Fruit fly (Drosophila melanogaster) whole organism, embryonic: ENCODE data around the gene Obp93a.

ENCODE experiments used
- Ada2b ChIP-seq: fragments of 200-800 bp; sonication (Bioruptor generic); IDR thresholded peaks from 2 replicates; pipeline ENCODE4 v1.3.6; 2022; ENCODE audit warnings: missing biosample characterization, missing genetic modification characterization
- Antp ChIP-seq: fragments of 200-800 bp; sonication (Bioruptor generic); optimal IDR thresholded peaks from 3 replicates; lab custom pipeline; 2016; ENCODE audit warnings: missing biosample characterization, missing genetic modification characterization
- CG10979 ChIP-seq: fragments of 200-800 bp; sonication (Bioruptor generic); optimal IDR thresholded peaks from 2 replicates; lab custom pipeline; 2018; ENCODE audit warnings: missing biosample characterization, mild to moderate bottlenecking, missing genetic modification characterization, moderate library complexity
- CG11085 ChIP-seq: fragments of 200-800 bp; sonication (Bioruptor generic); IDR thresholded peaks from 2 replicates; pipeline ENCODE4 v1.3.6; 2022; ENCODE audit warnings: missing biosample characterization, missing genetic modification characterization
- CG11093 ChIP-seq: fragments of 200-800 bp; sonication (Bioruptor generic); IDR thresholded peaks from 3 replicates; pipeline ENCODE4 v1.3.6; 2022; ENCODE audit warnings: missing biosample characterization, missing genetic modification characterization
- CG15073 ChIP-seq: fragments of 200-800 bp; sonication (Bioruptor generic); optimal IDR thresholded peaks from 2 replicates; lab custom pipeline; 2016; ENCODE audit warnings: missing biosample characterization, missing genetic modification characterization
- CG1603 ChIP-seq: fragments of 200-800 bp; sonication (Bioruptor generic); optimal IDR thresholded peaks from 2 replicates; lab custom pipeline; 2019; ENCODE audit warnings: missing biosample characterization, mild to moderate bottlenecking, missing genetic modification characterization, moderate library complexity
- CG1647 ChIP-seq: fragments of 200-800 bp; sonication (Bioruptor generic); optimal IDR thresholded peaks from 3 replicates; lab custom pipeline; 2016; ENCODE audit warnings: missing biosample characterization, missing genetic modification characterization
- CG17912 ChIP-seq: fragments of 200-800 bp; sonication (Bioruptor generic); optimal IDR thresholded peaks from 2 replicates; lab custom pipeline; 2018; ENCODE audit warnings: missing biosample characterization, mild to moderate bottlenecking, missing genetic modification characterization
- CG18619 ChIP-seq: fragments of 200-800 bp; sonication (Bioruptor generic); optimal IDR thresholded peaks from 3 replicates; lab custom pipeline; 2017; ENCODE audit warnings: missing biosample characterization, mild to moderate bottlenecking, missing genetic modification characterization
- CG2129 ChIP-seq: fragments of 200-800 bp; sonication (Bioruptor generic); IDR thresholded peaks from 2 replicates; pipeline ENCODE4 v1.3.6; 2022; ENCODE audit warnings: missing biosample characterization, missing genetic modification characterization; ENCODE audit not compliant: partially characterized antibody
- CG30020 ChIP-seq: fragments of 200-800 bp; optimal IDR thresholded peaks from 2 replicates; lab custom pipeline; 2019; ENCODE audit warnings: missing biosample characterization, mild to moderate bottlenecking, missing genetic modification characterization, moderate library complexity
- CG32767 ChIP-seq: fragments of 200-800 bp; sonication (Bioruptor generic); IDR thresholded peaks from 2 replicates; pipeline ENCODE4 v1.3.6; 2022; ENCODE audit warnings: missing biosample characterization, missing genetic modification characterization
- CG33213 ChIP-seq: fragments of 200-800 bp; sonication (Bioruptor generic); optimal IDR thresholded peaks from 3 replicates; lab custom pipeline; 2016; ENCODE audit warnings: missing biosample characterization, missing genetic modification characterization
- CG34422 ChIP-seq: fragments of 200-800 bp; sonication (Bioruptor generic); IDR thresholded peaks from 3 replicates; pipeline ENCODE4 v1.3.6; 2022; ENCODE audit warnings: missing biosample characterization, missing genetic modification characterization
- CG9437 ChIP-seq: fragments of 200-800 bp; sonication (Bioruptor generic); optimal IDR thresholded peaks from 2 replicates; lab custom pipeline; 2018; ENCODE audit warnings: missing biosample characterization, mild to moderate bottlenecking, missing genetic modification characterization
- CG9609 ChIP-seq: fragments of 200-800 bp; sonication (Bioruptor generic); optimal IDR thresholded peaks from 3 replicates; lab custom pipeline; 2016; ENCODE audit warnings: missing biosample characterization, missing genetic modification characterization
- CTCF ChIP-seq: fragments of 200-800 bp; sonication (Bioruptor generic); optimal IDR thresholded peaks from 2 replicates; lab custom pipeline; 2017; ENCODE audit warnings: missing biosample characterization, mild to moderate bottlenecking, missing genetic modification characterization, moderate library complexity
- Doc2 ChIP-seq: fragments of 200-800 bp; sonication (Bioruptor generic); IDR thresholded peaks from 2 replicates; pipeline ENCODE4 v1.3.6; 2022; ENCODE audit warnings: missing biosample characterization, missing genetic modification characterization
- Ets97D ChIP-seq: fragments of 200-800 bp; sonication (Bioruptor generic); optimal IDR thresholded peaks from 3 replicates; lab custom pipeline; 2016; ENCODE audit warnings: missing biosample characterization, missing genetic modification characterization
- Fer3 ChIP-seq: fragments of 200-800 bp; sonication (Bioruptor generic); optimal IDR thresholded peaks from 2 replicates; lab custom pipeline; 2018; ENCODE audit warnings: missing biosample characterization, mild to moderate bottlenecking, missing genetic modification characterization, moderate library complexity
- Gsc ChIP-seq: fragments of 200-800 bp; sonication (Bioruptor generic); IDR thresholded peaks from 2 replicates; pipeline ENCODE4 v1.3.6; 2022; ENCODE audit warnings: missing biosample characterization, missing genetic modification characterization
- MBD-R2 ChIP-seq: fragments of 200-800 bp; sonication (Bioruptor generic); IDR thresholded peaks from 2 replicates; pipeline ENCODE4 v1.3.6; 2022; ENCODE audit warnings: missing biosample characterization, missing genetic modification characterization
- Mrtf ChIP-seq: fragments of 200-800 bp; sonication (Bioruptor generic); IDR thresholded peaks from 3 replicates; pipeline ENCODE4 v1.3.6; 2022; ENCODE audit warnings: missing biosample characterization, missing genetic modification characterization
- Oaz ChIP-seq: fragments of 200-800 bp; sonication (Bioruptor generic); IDR thresholded peaks from 2 replicates; pipeline ENCODE4 v1.3.6; 2022; ENCODE audit warnings: missing biosample characterization, missing genetic modification characterization
- Opbp ChIP-seq: fragments of 200-800 bp; sonication (Bioruptor generic); IDR thresholded peaks from 3 replicates; pipeline ENCODE4 v1.3.6; 2022; ENCODE audit warnings: missing biosample characterization, missing genetic modification characterization; ENCODE audit not compliant: partially characterized antibody
- Optix ChIP-seq: fragments of 200-800 bp; sonication (Bioruptor generic); IDR thresholded peaks from 3 replicates; pipeline ENCODE4 v1.3.6; 2022; ENCODE audit warnings: missing biosample characterization, missing genetic modification characterization
- Sox102F ChIP-seq: fragments of 200-800 bp; sonication (Bioruptor generic); optimal IDR thresholded peaks from 2 replicates; lab custom pipeline; 2018; ENCODE audit warnings: missing biosample characterization, mild to moderate bottlenecking, missing genetic modification characterization, moderate library complexity
- Sry-δ ChIP-seq: fragments of 200-800 bp; sonication (Bioruptor generic); optimal IDR thresholded peaks from 2 replicates; lab custom pipeline; 2016; ENCODE audit warnings: missing biosample characterization, missing genetic modification characterization
- Vsx1 ChIP-seq: fragments of 200-800 bp; sonication (Bioruptor generic); optimal IDR thresholded peaks from 2 replicates; lab custom pipeline; 2017; ENCODE audit warnings: missing biosample characterization, mild to moderate bottlenecking, missing genetic modification characterization, missing genetic modification reagents
- YL-1 ChIP-seq: fragments of 200-800 bp; sonication (Bioruptor generic); optimal IDR thresholded peaks from 3 replicates; lab custom pipeline; 2017; ENCODE audit warnings: missing biosample characterization, mild to moderate bottlenecking, missing genetic modification characterization
- ase ChIP-seq: fragments of 200-800 bp; sonication (Bioruptor generic); IDR thresholded peaks from 3 replicates; pipeline ENCODE4 v1.3.6; 2022; ENCODE audit warnings: missing biosample characterization, missing genetic modification characterization
- bowl ChIP-seq: fragments of 200-800 bp; sonication (Bioruptor generic); IDR thresholded peaks from 2 replicates; pipeline ENCODE4 v1.3.6; 2022; ENCODE audit warnings: missing biosample characterization, missing genetic modification characterization
- bsh ChIP-seq, 2 experiments: fragments of 200-800 bp; sonication (Bioruptor generic); optimal IDR thresholded peaks; 2 replicates each; lab custom pipeline; 2017 to 2018; ENCODE audit warnings: mild to moderate bottlenecking in 2 of 2, missing biosample characterization in 2 of 2, missing genetic modification characterization in 2 of 2, moderate library complexity in 1 of 2
- cas ChIP-seq: fragments of 200-800 bp; sonication (Bioruptor generic); IDR thresholded peaks from 2 replicates; pipeline ENCODE4 v1.3.6; 2022; ENCODE audit warnings: missing biosample characterization, missing genetic modification characterization
- cg ChIP-seq: fragments of 200-800 bp; sonication (Bioruptor generic); optimal IDR thresholded peaks from 3 replicates; lab custom pipeline; 2019; ENCODE audit warnings: missing biosample characterization, mild to moderate bottlenecking, missing genetic modification characterization, moderate library complexity
- chinmo ChIP-seq: fragments of 200-800 bp; sonication (Bioruptor generic); IDR thresholded peaks from 4 replicates; pipeline ENCODE4 v1.3.6; 2022; ENCODE audit warnings: missing biosample characterization, missing genetic modification characterization; ENCODE audit not compliant: partially characterized antibody
- chm ChIP-seq: fragments of 200-800 bp; sonication (Bioruptor generic); IDR thresholded peaks from 2 replicates; pipeline ENCODE4 v1.3.6; 2022; ENCODE audit warnings: missing biosample characterization, missing genetic modification characterization
- ewg ChIP-seq: fragments of 200-800 bp; sonication (Bioruptor generic); optimal IDR thresholded peaks from 3 replicates; lab custom pipeline; 2017; ENCODE audit warnings: mild to moderate bottlenecking, missing biosample characterization, missing genetic modification reagents, missing genetic modification characterization
- gem ChIP-seq: fragments of 200-800 bp; sonication (Bioruptor generic); optimal IDR thresholded peaks from 2 replicates; lab custom pipeline; 2019; ENCODE audit warnings: missing biosample characterization, mild to moderate bottlenecking, missing genetic modification characterization, moderate library complexity
- grau ChIP-seq: fragments of 200-800 bp; optimal IDR thresholded peaks from 3 replicates; lab custom pipeline; 2019; ENCODE audit warnings: missing biosample characterization, mild to moderate bottlenecking, missing genetic modification characterization, moderate library complexity
- knrl ChIP-seq: fragments of 200-800 bp; sonication (Bioruptor generic); IDR thresholded peaks from 3 replicates; pipeline ENCODE4 v1.3.6; 2022; ENCODE audit warnings: missing biosample characterization, missing genetic modification characterization; ENCODE audit not compliant: partially characterized antibody
- lmd ChIP-seq: fragments of 200-800 bp; sonication (Bioruptor generic); IDR thresholded peaks from 2 replicates; pipeline ENCODE4 v1.3.6; 2022; ENCODE audit warnings: missing biosample characterization, missing genetic modification characterization
- luna ChIP-seq: fragments of 200-800 bp; sonication (Bioruptor generic); optimal IDR thresholded peaks from 2 replicates; lab custom pipeline; 2016; ENCODE audit warnings: missing biosample characterization, missing genetic modification characterization
- onecut ChIP-seq: fragments of 200-800 bp; sonication (Bioruptor generic); IDR thresholded peaks from 2 replicates; pipeline ENCODE4 v1.3.6; 2022; ENCODE audit warnings: missing biosample characterization, missing genetic modification characterization
- p53 ChIP-seq: fragments of 200-800 bp; sonication (Bioruptor generic); optimal IDR thresholded peaks from 2 replicates; lab custom pipeline; 2016; ENCODE audit warnings: missing biosample characterization, missing genetic modification characterization
- pnt ChIP-seq: fragments of 200-800 bp; sonication (Bioruptor generic); optimal IDR thresholded peaks from 3 replicates; lab custom pipeline; 2016; ENCODE audit warnings: missing biosample characterization, missing genetic modification characterization
- scrt ChIP-seq: fragments of 200-800 bp; sonication (Bioruptor generic); optimal IDR thresholded peaks from 2 replicates; lab custom pipeline; 2018; ENCODE audit warnings: missing biosample characterization, mild to moderate bottlenecking, missing genetic modification characterization, moderate library complexity
- sens ChIP-seq: fragments of 200-800 bp; sonication (Bioruptor generic); peaks from one replicate; lab custom pipeline; 2016; ENCODE audit warnings: missing biosample characterization, missing genetic modification characterization
- sens-2 ChIP-seq: fragments of 200-800 bp; sonication (Bioruptor generic); IDR thresholded peaks from 2 replicates; pipeline ENCODE4 v1.3.6; 2022; ENCODE audit warnings: missing biosample characterization, missing genetic modification characterization
- usp ChIP-seq: fragments of >200 bp; optimal IDR thresholded peaks from 2 replicates; lab custom pipeline; 2017; ENCODE audit warnings: missing biosample characterization, missing genetic modification characterization
- wor ChIP-seq: fragments of 200-800 bp; sonication (Bioruptor generic); IDR thresholded peaks from 2 replicates; pipeline ENCODE4 v1.3.6; 2022; ENCODE audit warnings: missing biosample characterization, missing genetic modification characterization

Gene Obp93a

DNA sequence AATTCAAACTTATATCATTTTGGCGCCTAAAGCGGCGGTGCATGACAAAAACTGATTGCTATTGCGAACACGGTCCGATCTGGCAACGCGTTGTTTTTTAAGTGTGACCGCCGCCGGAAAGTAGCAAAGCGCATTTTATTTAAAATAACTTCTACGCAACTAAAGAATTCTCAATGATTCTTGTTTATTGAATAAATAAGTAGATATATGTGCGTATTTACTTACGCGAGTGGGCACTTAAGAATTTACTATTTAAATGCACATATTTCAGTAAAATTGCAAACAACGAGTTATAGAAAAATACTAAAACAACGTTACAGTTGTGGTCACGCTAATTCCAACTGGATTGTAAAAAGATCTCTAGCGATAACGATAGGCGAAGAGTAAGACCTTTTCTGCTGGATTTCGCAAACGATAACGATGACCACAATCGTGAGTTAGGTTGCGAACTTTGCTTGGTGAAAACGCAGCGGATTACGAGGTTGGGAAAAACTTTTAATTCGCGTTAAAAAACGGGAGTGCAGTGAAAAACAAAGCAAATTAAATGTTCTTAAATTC is 26.5 kb upstream of the Obp93a start (continued):
- peak; percentile 23 for TF ChIP-seq CG30020 (tag; lab: Kevin White, UChicago)
- TF ChIP-seq Ets97D (GFP tag; lab: Kevin White, UChicago): peak; percentile 83
- no peak for TF ChIP-seq luna (GFP tag; lab: Kevin White, UChicago)
- TF ChIP-seq CG11093 (GFP tag; lab: Robert Waterston, UW): no peak
- TF ChIP-seq CG18619 (GFP tag; lab: Kevin White, UChicago): no peak
- no peak for TF ChIP-seq bowl
- no peak for TF ChIP-seq Antp
- TF ChIP-seq grau (tag; lab: Kevin White, UChicago): peak; percentile 8
- TF ChIP-seq CG9609 (GFP tag; lab: Kevin White, UChicago): no peak
- TF ChIP-seq CG17912 (GFP tag; lab: Kevin White, UChicago): no peak
- TF ChIP-seq CG9437 (GFP tag; lab: Kevin White, UChicago): peak; percentile 76
- no peak for TF ChIP-seq Optix
- TF ChIP-seq CG2129 (GFP tag; lab: Robert Waterston, UW): no peak
- no peak for TF ChIP-seq sens-2 (GFP tag; lab: Robert Waterston, UW)
- TF ChIP-seq Mrtf (GFP tag; lab: Robert Waterston, UW): no peak
- no peak for TF ChIP-seq Oaz (GFP tag; lab: Robert Waterston, UW)
- TF ChIP-seq pnt (GFP tag; lab: Kevin White, UChicago): peak; percentile 3
- peak; percentile 22 for TF ChIP-seq CG1603 (tag; lab: Kevin White, UChicago)
- no peak for TF ChIP-seq onecut (GFP tag; lab: Robert Waterston, UW)
- TF ChIP-seq CG32767: no peak
- peak; percentile 10 for TF ChIP-seq gem (tag; lab: Kevin White, UChicago)
- no peak for TF ChIP-seq ewg (GFP tag; lab: Kevin White, UChicago)
- no peak for TF ChIP-seq Fer3 (tag; lab: Kevin White, UChicago)
- no peak for TF ChIP-seq CG1647 (GFP tag; lab: Kevin White, UChicago)
- no peak for TF ChIP-seq Doc2
- TF ChIP-seq sens (GFP tag; lab: Kevin White, UChicago): peak; percentile 75
- no peak for TF ChIP-seq CG10979
- 0 out of 4 replicates have a peak, but pooled peaks have one; percentile 65 for TF ChIP-seq chinmo
- peak; percentile 27 for TF ChIP-seq CTCF (GFP tag; lab: Kevin White, UChicago)
- no peak for TF ChIP-seq usp (GFP tag; lab: Kevin White, UChicago)
- peak; percentile 82 for TF ChIP-seq CG33213 (GFP tag; lab: Kevin White, UChicago)
- TF ChIP-seq knrl (GFP tag; lab: Robert Waterston, UW): peak; percentile 61; the same call in 2 of the 3 replicates
- no peak for TF ChIP-seq CG11085
- TF ChIP-seq chm: no peak
- no peak for TF ChIP-seq ase (GFP tag; lab: Robert Waterston, UW)
- TF ChIP-seq Ada2b: no peak
- peak; percentile 53; the same call in 2 of the 3 replicates for TF ChIP-seq Opbp (GFP tag; lab: Robert Waterston, UW)
- TF ChIP-seq MBD-R2: 0 out of 2 replicates have a peak, but pooled peaks have one; percentile 13
- TF ChIP-seq p53 (GFP tag; lab: Kevin White, UChicago): no peak
- no peak for TF ChIP-seq cas
- TF ChIP-seq Gsc: no peak
- TF ChIP-seq bsh (GFP tag; optimal IDR thresholded peaks at IDR 0.05; lab: Kevin White, UChicago): no peak
- no peak for TF ChIP-seq lmd
- no peak for TF ChIP-seq YL-1 (GFP tag; lab: Kevin White, UChicago)
- TF ChIP-seq Sry-δ: peak; percentile 78
- no peak for TF ChIP-seq cg (GFP tag; lab: Kevin White, UChicago)
- no peak for TF ChIP-seq Vsx1 (GFP tag; lab: Kevin White, UChicago)
- TF ChIP-seq scrt (GFP tag; lab: Kevin White, UChicago): no peak
- no peak for TF ChIP-seq CG15073 (GFP tag; lab: Kevin White, UChicago)
- TF ChIP-seq CG34422: no peak
- TF ChIP-seq wor (GFP tag; lab: Robert Waterston, UW): no peak
- TF ChIP-seq Sox102F (GFP tag; lab: Kevin White, UChicago): no peak
